Worm (Caenorhabditis elegans) whole organism, L1 larva: ENCODE data around the gene srv-8.

ENCODE experiments used
- C16A3.4 ChIP-seq: fragments of 150-350 bp; optimal IDR thresholded peaks from 2 replicates; lab custom pipeline; 2014; ENCODE audit warnings: missing biosample characterization, missing genetic modification characterization
- F16B12.6 ChIP-seq: fragments of 150-350 bp; optimal IDR thresholded peaks from 2 replicates; lab custom pipeline; 2014; ENCODE audit warnings: missing biosample characterization, missing genetic modification characterization
- Y116A8C.19 ChIP-seq: sonication (generic microtip); optimal IDR thresholded peaks from 2 replicates; lab custom pipeline; 2016; ENCODE audit warnings: missing compliant biosample characterization, missing genetic modification characterization, borderline replicate concordance
- alr-1 ChIP-seq: fragments of 200-800 bp; sonication (Bioruptor generic); optimal IDR thresholded peaks from 2 replicates; lab custom pipeline; 2018; ENCODE audit warnings: borderline replicate concordance, mild to moderate bottlenecking, missing genetic modification characterization, missing compliant biosample characterization
- aly-2 ChIP-seq: fragments of 150-350 bp; optimal IDR thresholded peaks from 2 replicates; lab custom pipeline; 2014; ENCODE audit warnings: missing biosample characterization, missing genetic modification characterization
- ama-1 ChIP-seq: fragments of 150-350 bp; optimal IDR thresholded peaks from 2 replicates; lab custom pipeline; 2014
- blmp-1 ChIP-seq: fragments of 150-350 bp; optimal IDR thresholded peaks from 2 replicates; lab custom pipeline; 2014; ENCODE audit warnings: missing biosample characterization, missing genetic modification characterization
- ceh-88 ChIP-seq: fragments of 200-800 bp; sonication (Bioruptor generic); IDR thresholded peaks from 2 replicates; pipeline ENCODE4 v1.3.6; 2022; ENCODE audit warnings: missing genetic modification characterization, missing compliant biosample characterization
- dpl-1 ChIP-seq, 3 experiments: fragments of 150-350 bp in 2 of 3; sonication (generic microtip) in 1 of 3; optimal IDR thresholded peaks; 2 replicates each; lab custom pipeline; 2014 to 2017; ENCODE audit warnings: missing biosample characterization in 3 of 3, missing genetic modification characterization in 3 of 3, missing genetic modification reagents in 3 of 3
- dsc-1 ChIP-seq: sonication (generic microtip); optimal IDR thresholded peaks from 2 replicates; lab custom pipeline; 2016; ENCODE audit warnings: mild to moderate bottlenecking, missing genetic modification characterization, missing compliant biosample characterization
- efl-3 ChIP-seq: fragments of 200-800 bp; sonication (Bioruptor generic); optimal IDR thresholded peaks from 2 replicates; lab custom pipeline; 2018; ENCODE audit warnings: mild to moderate bottlenecking, missing genetic modification characterization, missing compliant biosample characterization
- egl-13 ChIP-seq: sonication (generic microtip); optimal IDR thresholded peaks from 2 replicates; lab custom pipeline; 2016; ENCODE audit warnings: missing genotype, missing genetic modification reagents, missing genetic modification characterization, missing compliant biosample characterization
- elt-2 ChIP-seq: sonication (generic microtip); optimal IDR thresholded peaks from 2 replicates; lab custom pipeline; 2016; ENCODE audit warnings: missing genetic modification characterization, mild to moderate bottlenecking, inconsistent platforms, missing compliant biosample characterization, missing genetic modification reagents
- elt-3 ChIP-seq, 6 experiments: fragments of 150-350 bp in 1 of 6; sonication (generic microtip); optimal IDR thresholded peaks; 2 replicates each; lab custom pipeline; 2017 to 2018; ENCODE audit warnings: missing biosample characterization in 6 of 6, missing genetic modification characterization in 6 of 6, inconsistent platforms in 1 of 6
- ets-5 ChIP-seq: fragments of 200-800 bp; sonication (Bioruptor generic); IDR thresholded peaks from 2 replicates; pipeline ENCODE4 v1.3.6; 2022; ENCODE audit warnings: missing genetic modification characterization, missing compliant biosample characterization
- fos-1 ChIP-seq: fragments of 150-350 bp; optimal IDR thresholded peaks from 2 replicates; lab custom pipeline; 2014; ENCODE audit warnings: missing biosample characterization, missing genetic modification characterization
- grh-1 ChIP-seq: fragments of 200-800 bp; sonication (Bioruptor generic); IDR thresholded peaks from 2 replicates; pipeline ENCODE4 v1.3.6; 2022; ENCODE audit warnings: missing genetic modification reagents, missing genetic modification characterization, missing compliant biosample characterization
- hlh-4 ChIP-seq: sonication (generic microtip); optimal IDR thresholded peaks from 2 replicates; lab custom pipeline; 2016; ENCODE audit warnings: mild to moderate bottlenecking, missing genetic modification characterization, missing compliant biosample characterization
- isw-1 ChIP-seq: fragments of 200-800 bp; sonication (Bioruptor generic); IDR thresholded peaks from 2 replicates; pipeline ENCODE4 v1.3.6; 2022; ENCODE audit warnings: missing genetic modification characterization, missing compliant biosample characterization
- lin-13 ChIP-seq: fragments of 150-350 bp; optimal IDR thresholded peaks from 2 replicates; lab custom pipeline; 2014; ENCODE audit warnings: missing biosample characterization, missing genetic modification reagents, missing genetic modification characterization
- lin-14 ChIP-seq: fragments of 200-800 bp; sonication (Bioruptor generic); optimal IDR thresholded peaks from 2 replicates; lab custom pipeline; 2018; ENCODE audit warnings: mild to moderate bottlenecking, missing genetic modification characterization, moderate library complexity, missing compliant biosample characterization
- lin-15B ChIP-seq: fragments of 150-350 bp; sonication (generic microtip); optimal IDR thresholded peaks from 3 replicates; lab custom pipeline; 2014; ENCODE audit warnings: missing biosample characterization, missing genetic modification characterization
- lin-35 ChIP-seq, 2 experiments: fragments of 150-350 bp; optimal IDR thresholded peaks; 2 replicates each; lab custom pipeline; 2014; ENCODE audit warnings: missing biosample characterization in 2 of 2, missing genetic modification characterization in 2 of 2, missing genetic modification reagents in 2 of 2
- lsy-2 ChIP-seq, 2 experiments: fragments of 150-350 bp; optimal IDR thresholded peaks; 2 replicates each; lab custom pipeline; 2014; ENCODE audit warnings: missing biosample characterization in 2 of 2, missing genetic modification characterization in 2 of 2
- mdl-1 ChIP-seq, 2 experiments: fragments of 150-350 bp; optimal IDR thresholded peaks; 2 replicates each; lab custom pipeline; 2014 to 2017; ENCODE audit warnings: missing biosample characterization in 2 of 2, missing genetic modification characterization in 2 of 2, inconsistent platforms in 1 of 2
- mep-1 ChIP-seq: fragments of 150-350 bp; optimal IDR thresholded peaks from 2 replicates; lab custom pipeline; 2014; ENCODE audit warnings: missing biosample characterization, missing genetic modification characterization
- nhr-19 ChIP-seq: fragments of 200-800 bp; sonication (Bioruptor generic); conservative IDR thresholded peaks from 2 replicates; pipeline ENCODE4 v1.3.6; 2022; ENCODE audit warnings: missing genetic modification characterization, missing compliant biosample characterization
- nhr-20 ChIP-seq: sonication (generic microtip); optimal IDR thresholded peaks from 2 replicates; lab custom pipeline; 2016; ENCODE audit warnings: mild to moderate bottlenecking, missing genetic modification characterization, missing compliant biosample characterization
- nhr-237 ChIP-seq: fragments of 150-350 bp; optimal IDR thresholded peaks from 2 replicates; lab custom pipeline; 2014; ENCODE audit warnings: missing biosample characterization, missing genetic modification characterization
- nhr-28 ChIP-seq: fragments of 150-350 bp; optimal IDR thresholded peaks from 2 replicates; lab custom pipeline; 2014; ENCODE audit warnings: missing biosample characterization, missing genetic modification characterization
- nhr-47 ChIP-seq: sonication (generic microtip); optimal IDR thresholded peaks from 2 replicates; lab custom pipeline; 2016; ENCODE audit warnings: mild to moderate bottlenecking, missing genetic modification characterization, moderate library complexity, missing compliant biosample characterization
- nhr-71 ChIP-seq: sonication (generic microtip); optimal IDR thresholded peaks from 2 replicates; lab custom pipeline; 2016; ENCODE audit warnings: mild to moderate bottlenecking, missing genetic modification characterization, moderate library complexity, missing compliant biosample characterization
- nhr-76 ChIP-seq: sonication (generic microtip); optimal IDR thresholded peaks from 2 replicates; lab custom pipeline; 2017; ENCODE audit warnings: missing biosample characterization, missing genetic modification characterization
- nhr-77 ChIP-seq: fragments of 150-350 bp; optimal IDR thresholded peaks from 2 replicates; lab custom pipeline; 2014; ENCODE audit warnings: missing biosample characterization, missing genetic modification characterization
- nhr-84 ChIP-seq: sonication (generic microtip); optimal IDR thresholded peaks from 2 replicates; lab custom pipeline; 2017; ENCODE audit warnings: missing biosample characterization, missing genetic modification characterization
- nhr-85 ChIP-seq: sonication (generic microtip); peaks from one replicate; lab custom pipeline; 2016; ENCODE audit warnings: missing genetic modification characterization, inconsistent platforms, missing compliant biosample characterization
- nhr-90 ChIP-seq: sonication (generic microtip); optimal IDR thresholded peaks from 2 replicates; lab custom pipeline; 2016; ENCODE audit warnings: mild to moderate bottlenecking, missing genetic modification characterization, missing compliant biosample characterization; ENCODE audit not compliant: poor library complexity
- rnt-1 ChIP-seq: sonication (generic microtip); optimal IDR thresholded peaks from 2 replicates; lab custom pipeline; 2016; ENCODE audit warnings: mild to moderate bottlenecking, missing genetic modification characterization, moderate library complexity, missing compliant biosample characterization
- snu-23 ChIP-seq: sonication (generic microtip); optimal IDR thresholded peaks from 2 replicates; lab custom pipeline; 2016; ENCODE audit warnings: missing genetic modification characterization, missing compliant biosample characterization
- tbx-2 ChIP-seq: sonication (generic microtip); optimal IDR thresholded peaks from 2 replicates; lab custom pipeline; 2016; ENCODE audit warnings: missing genetic modification characterization, missing compliant biosample characterization
- tlp-1 ChIP-seq: fragments of 150-350 bp; optimal IDR thresholded peaks from 2 replicates; lab custom pipeline; 2014; ENCODE audit warnings: missing biosample characterization, missing genetic modification characterization
- unc-130 ChIP-seq: fragments of 150-350 bp; optimal IDR thresholded peaks from 2 replicates; lab custom pipeline; 2017; ENCODE audit warnings: missing biosample characterization, missing genetic modification characterization, inconsistent platforms
- unc-62 ChIP-seq: fragments of 150-350 bp; optimal IDR thresholded peaks from 2 replicates; lab custom pipeline; 2014; ENCODE audit warnings: missing biosample characterization, missing genetic modification reagents, missing genetic modification characterization
- unc-86 ChIP-seq: sonication (generic microtip); optimal IDR thresholded peaks from 2 replicates; lab custom pipeline; 2016; ENCODE audit warnings: missing genetic modification characterization, missing compliant biosample characterization
- unc-98 ChIP-seq: fragments of 200-800 bp; sonication (Bioruptor generic); IDR thresholded peaks from 2 replicates; pipeline ENCODE4 v1.3.6; 2022; ENCODE audit warnings: missing genetic modification characterization, missing compliant biosample characterization
- vab-15 ChIP-seq: sonication (generic microtip); optimal IDR thresholded peaks from 2 replicates; lab custom pipeline; 2017; ENCODE audit warnings: missing genotype, mild to moderate bottlenecking, missing genetic modification characterization, missing compliant biosample characterization
- xbp-1 ChIP-seq: sonication (generic microtip); optimal IDR thresholded peaks from 2 replicates; lab custom pipeline; 2016; ENCODE audit warnings: missing genetic modification characterization, missing compliant biosample characterization
- zip-4 ChIP-seq: fragments of 200-800 bp; sonication (Bioruptor generic); optimal IDR thresholded peaks from 2 replicates; lab custom pipeline; 2018; ENCODE audit warnings: mild to moderate bottlenecking, missing genetic modification characterization, moderate library complexity, missing compliant biosample characterization
- ztf-11 ChIP-seq, 2 experiments: sonication (generic microtip); optimal IDR thresholded peaks; 2 replicates each; lab custom pipeline; 2016 to 2017; ENCODE audit warnings: missing genetic modification characterization in 2 of 2, missing biosample characterization in 1 of 2, missing compliant biosample characterization in 1 of 2

Gene srv-8

DNA sequence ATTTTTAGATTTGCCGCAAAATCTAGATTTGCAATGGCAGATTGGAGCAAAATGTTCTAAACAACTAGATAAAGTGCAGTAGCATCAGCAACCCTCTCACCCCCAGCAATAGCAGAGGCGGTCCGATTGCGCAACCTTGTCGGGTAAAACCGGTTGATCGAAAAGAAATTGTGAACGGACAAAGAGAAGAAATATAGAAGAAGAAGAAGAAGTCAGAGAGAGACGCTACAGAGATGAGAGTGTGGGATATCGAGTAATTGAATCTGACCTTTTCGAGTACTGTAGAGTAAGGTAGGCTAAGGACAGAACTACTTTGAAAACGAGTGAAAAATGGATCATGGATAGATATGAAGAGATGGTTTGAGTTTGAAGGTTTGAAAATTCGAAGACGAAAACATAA is 44.7 kb downstream of the srv-8 start:
- TF ChIP-seq lin-14 (GFP tag; lab: Kevin White, UChicago) = peak; percentile 83
- peak; percentile 2 for TF ChIP-seq nhr-47 (tag; lab: Kevin White, UChicago)
- TF ChIP-seq nhr-20 (tag; lab: Kevin White, UChicago) = peak; percentile 38
- peak; percentile 19 for TF ChIP-seq nhr-71 (tag; lab: Kevin White, UChicago)
- TF ChIP-seq lsy-2 (tag; optimal IDR thresholded peaks at IDR 0.05; lab: Kevin White, UChicago) = peak in 1 of 2 experiments; percentile 70
- TF ChIP-seq rnt-1 = peak; percentile 19
- peak in 1 of 3 experiments; percentile 1 for TF ChIP-seq dpl-1 (GFP tag; optimal IDR thresholded peaks at IDR 0.05; lab: Kevin White, UChicago)
- TF ChIP-seq zip-4 (GFP tag; lab: Kevin White, UChicago) = no peak
- TF ChIP-seq elt-3 (tag; optimal IDR thresholded peaks at IDR 0.05; lab: Kevin White, UChicago) = peak in 1 of 6 experiments; percentile 12
- TF ChIP-seq mdl-1 (tag; optimal IDR thresholded peaks at IDR 0.05; lab: Kevin White, UChicago) = no peak
- no peak for TF ChIP-seq nhr-76
- TF ChIP-seq mep-1 = peak; percentile 55
- TF ChIP-seq C16A3.4 = peak; percentile 14
- TF ChIP-seq blmp-1 (tag; lab: Kevin White, UChicago) = peak; percentile 71
- no peak for TF ChIP-seq ztf-11 (tag; optimal IDR thresholded peaks at IDR 0.05; lab: Kevin White, UChicago)
- TF ChIP-seq grh-1 (GFP tag; lab: Robert Waterston, UW) = peak; percentile 94
- TF ChIP-seq nhr-237 (tag; lab: Kevin White, UChicago) = no peak
- peak; percentile 95 for TF ChIP-seq nhr-85 (tag; lab: Kevin White, UChicago)
- peak; percentile 30 for TF ChIP-seq snu-23
- peak; percentile 26 for TF ChIP-seq nhr-90 (tag; lab: Kevin White, UChicago)

DNA sequence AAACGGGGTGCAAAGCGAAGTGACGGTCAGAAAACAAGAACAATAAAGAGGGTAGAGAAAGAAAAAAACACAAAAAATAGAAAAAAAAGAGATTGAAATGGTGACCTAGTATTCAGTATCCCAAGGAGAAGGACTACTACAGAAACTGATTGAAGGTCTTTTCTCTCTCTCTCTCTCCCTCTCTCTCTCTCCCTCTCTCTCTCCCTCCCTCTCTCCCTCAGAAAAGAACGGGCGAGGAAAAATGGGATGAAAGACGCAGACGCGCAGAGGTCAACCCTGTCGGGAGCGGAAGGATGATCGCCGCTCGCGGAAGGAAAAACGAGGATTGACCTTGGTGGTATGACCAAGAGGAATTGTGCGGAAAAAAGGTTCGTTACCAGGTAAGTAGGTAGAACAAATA is 46.0 kb downstream of the srv-8 start:
- TF ChIP-seq hlh-4 (tag; lab: Kevin White, UChicago) (no peak), unc-130 (tag; lab: Kevin White, UChicago) (no peak), isw-1 (GFP tag; lab: Robert Waterston, UW) (no peak), unc-62 (GFP tag; lab: Kevin White, UChicago) (no peak), vab-15 (no peak), nhr-20 (tag; lab: Kevin White, UChicago) (peak; percentile 46), nhr-84 (no peak), alr-1 (tag; lab: Kevin White, UChicago) (no peak), nhr-77 (tag; lab: Kevin White, UChicago) (no peak), elt-3 (tag; optimal IDR thresholded peaks at IDR 0.05; lab: Kevin White, UChicago) (no peak), unc-86 (tag; lab: Kevin White, UChicago) (no peak), F16B12.6 (no peak), egl-13 (tag; lab: Kevin White, UChicago) (no peak), lin-14 (GFP tag; lab: Kevin White, UChicago) (peak; percentile 84), elt-2 (tag; lab: Kevin White, UChicago) (no peak), rnt-1 (peak; percentile 48), Y116A8C.19 (tag; lab: Kevin White, UChicago) (no peak), aly-2 (tag; lab: Kevin White, UChicago) (no peak), snu-23 (peak; percentile 31), nhr-237 (tag; lab: Kevin White, UChicago) (no peak), nhr-71 (tag; lab: Kevin White, UChicago) (peak; percentile 56), efl-3 (GFP tag; lab: Kevin White, UChicago) (no peak), nhr-47 (tag; lab: Kevin White, UChicago) (peak; percentile 18), ztf-11 (tag; optimal IDR thresholded peaks at IDR 0.05; lab: Kevin White, UChicago) (no peak), C16A3.4 (peak; percentile 23), tbx-2 (no peak), ceh-88 (GFP tag; lab: Robert Waterston, UW) (no peak), nhr-28 (tag; lab: Kevin White, UChicago) (no peak), lsy-2 (tag; optimal IDR thresholded peaks at IDR 0.05; lab: Kevin White, UChicago) (peak; percentile 31 to 61), lin-15B (tag; lab: Kevin White, UChicago) (no peak), fos-1 (tag; lab: Kevin White, UChicago) (no peak), lin-13 (peak; percentile 14), dpl-1 (GFP tag; optimal IDR thresholded peaks at IDR 0.05; lab: Kevin White, UChicago) (peak in 1 of 3 experiments; percentile 34), grh-1 (GFP tag; lab: Robert Waterston, UW) (peak; percentile 94), lin-35 (GFP tag; optimal IDR thresholded peaks at IDR 0.05; lab: Kevin White, UChicago) (peak; percentile 17 to 24), ets-5 (GFP tag; lab: Robert Waterston, UW) (no peak), nhr-90 (tag; lab: Kevin White, UChicago) (peak; percentile 45), ama-1 (lab: Kevin White, UChicago) (no peak), nhr-19 (no peak), unc-98 (GFP tag; lab: Robert Waterston, UW) (no peak), tlp-1 (tag; lab: Kevin White, UChicago) (no peak), dsc-1 (tag; lab: Kevin White, UChicago) (no peak), xbp-1 (tag; lab: Kevin White, UChicago) (no peak), nhr-85 (tag; lab: Kevin White, UChicago) (peak; percentile 97), nhr-76 (no peak)
